Worm (Caenorhabditis elegans): ENCODE measurements around the gene brc-1.

ce11 chrIII:3889896-3890295 is 27.1 kb upstream of the brc-1 start:
- TF ChIP-seq klf-2 (GFP tag; conservative IDR thresholded peaks at IDR 0.05) (no peak), cog-1 (tag; optimal IDR thresholded peaks at IDR 0.05) (no peak), ref-1 (GFP tag; conservative IDR thresholded peaks at IDR 0.05) (no peak), med-1 (GFP tag; optimal IDR thresholded peaks at IDR 0.05; ENCODE audit: insufficient read depth) (no peak), tab-1 (GFP tag; IDR thresholded peaks at IDR 0.05) (no peak), ztf-29 (GFP tag; IDR thresholded peaks at IDR 0.05) (no peak), T22C8.4 (GFP tag; IDR thresholded peaks at IDR 0.05) (no peak), flt-1 (GFP tag; IDR thresholded peaks at IDR 0.05) (no peak), ztf-23 (GFP tag; IDR thresholded peaks at IDR 0.05) (no peak)

Data from whole organism, midembryonic.